Worm (Caenorhabditis elegans): ENCODE results near the gene C30G12.1.

DNA sequence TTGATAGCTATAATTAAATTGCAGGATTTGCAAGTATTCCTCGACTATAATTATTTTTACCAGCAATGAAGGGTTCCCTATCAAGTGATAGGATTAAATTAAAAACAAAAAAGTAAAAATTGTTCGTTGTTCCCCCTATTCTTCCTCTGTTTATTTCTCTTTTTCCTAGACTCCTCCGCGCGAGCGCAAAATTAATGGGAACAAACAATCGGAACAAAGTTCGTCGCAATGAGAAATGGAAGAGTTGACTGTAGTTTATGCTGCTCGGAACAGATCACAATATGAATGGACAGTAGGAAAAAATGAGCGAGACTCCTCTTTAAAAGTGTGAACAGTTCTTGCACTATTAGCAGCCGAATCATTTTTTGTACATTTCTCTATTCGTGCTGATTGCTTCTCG is 41.6 kb downstream of the C30G12.1 start:
- TF ChIP-seq nhr-237 (tag; optimal IDR thresholded peaks at IDR 0.05) (no peak), mdl-1 (tag; optimal IDR thresholded peaks at IDR 0.05) (no peak), ama-1 (optimal IDR thresholded peaks at IDR 0.05) (no peak), lsy-2 (tag; optimal IDR thresholded peaks at IDR 0.05) (no peak), sem-4 (tag; optimal IDR thresholded peaks at IDR 0.05) (no peak), nhr-21 (tag; optimal IDR thresholded peaks at IDR 0.05) (no peak), nhr-12 (tag; optimal IDR thresholded peaks at IDR 0.05) (no peak), lin-13 (GFP tag; optimal IDR thresholded peaks at IDR 0.05) (no peak), sma-3 (GFP tag; optimal IDR thresholded peaks at IDR 0.05) (no peak)

All from whole organism, L2 larva.